Worm (Caenorhabditis elegans) whole organism, mixed stage, embryonic: Measurements from ENCODE around the gene polq-1.

Experiments
- blmp-1 ChIP-seq: fragments of 150-350 bp; optimal IDR thresholded peaks from 2 replicates; lab custom pipeline; 2014; ENCODE audit warnings: missing biosample characterization, missing genetic modification characterization
- mls-2 ChIP-seq: sonication (generic microtip); optimal IDR thresholded peaks from 2 replicates; lab custom pipeline; 2016; ENCODE audit warnings: mild to moderate bottlenecking, missing genetic modification characterization, moderate library complexity, missing compliant biosample characterization
- nhr-12 ChIP-seq: fragments of 150-350 bp; optimal IDR thresholded peaks from 2 replicates; lab custom pipeline; 2014; ENCODE audit warnings: missing biosample characterization, missing genetic modification characterization
- pha-4 ChIP-seq: fragments of 150-350 bp; optimal IDR thresholded peaks from 2 replicates; lab custom pipeline; 2018; ENCODE audit warnings: missing biosample characterization, missing genetic modification reagents, missing genetic modification characterization
- unc-39 ChIP-seq: fragments of 150-350 bp; optimal IDR thresholded peaks from 2 replicates; lab custom pipeline; 2014; ENCODE audit warnings: missing biosample characterization, missing genetic modification characterization
- unc-62 ChIP-seq: fragments of 150-350 bp; optimal IDR thresholded peaks from 2 replicates; lab custom pipeline; 2014; ENCODE audit warnings: missing biosample characterization, missing genetic modification reagents, missing genetic modification characterization
- ztf-11 ChIP-seq: fragments of 150-350 bp; optimal IDR thresholded peaks from 2 replicates; lab custom pipeline; 2014; ENCODE audit warnings: missing biosample characterization, missing genetic modification characterization

DNA sequence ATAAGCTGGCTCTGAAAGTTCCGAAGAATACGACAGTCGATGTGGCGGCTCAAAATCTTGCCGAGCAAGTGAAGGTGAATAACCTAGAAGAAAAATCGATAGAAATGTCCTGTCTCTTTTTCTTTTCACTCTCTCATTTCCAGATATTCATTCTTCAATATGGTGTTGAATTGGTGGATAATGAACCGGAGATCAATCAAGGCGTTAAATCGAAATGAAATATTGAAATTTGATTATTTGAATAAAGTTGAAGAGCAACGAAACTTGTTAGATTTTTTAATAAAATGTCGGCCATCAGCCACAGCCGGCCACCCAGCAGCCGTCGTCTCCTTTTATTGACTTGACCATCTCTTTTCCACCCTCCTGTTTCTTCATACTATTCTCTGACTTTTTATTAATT, 3.8 kb upstream of the polq-1 start, which contains the start of gene R12B2.2:
- TF ChIP-seq mls-2 (tag; lab: Kevin White, UChicago) (no peak), unc-62 (GFP tag; lab: Kevin White, UChicago) (no peak), unc-39 (tag; lab: Kevin White, UChicago) (no peak), pha-4 (tag; lab: Kevin White, UChicago) (no peak), ztf-11 (tag; lab: Kevin White, UChicago) (no peak), blmp-1 (tag; lab: Kevin White, UChicago) (no peak), nhr-12 (tag; lab: Kevin White, UChicago) (no peak)
